Fruit fly (Drosophila melanogaster): ENCODE results near the gene CG7208.

Gene CG7208

dm6 chr3R:18215300-18215699 is 29.8 kb upstream of the CG7208 start (continued):
- TF ChIP-seq gem (tag; optimal IDR thresholded peaks at IDR 0.05), result no peak
- no peak for TF ChIP-seq Sox100B (GFP tag; optimal IDR thresholded peaks at IDR 0.05)
- peak; percentile 23 for TF ChIP-seq Bteb2 (GFP tag; optimal IDR thresholded peaks at IDR 0.05)
- TF ChIP-seq caup (GFP tag; optimal IDR thresholded peaks at IDR 0.05; ENCODE audit: severe bottlenecking), result peak; percentile 2
- TF ChIP-seq CG12391 (tag; optimal IDR thresholded peaks at IDR 0.05), result peak; percentile 41
- TF ChIP-seq CG10959 (GFP tag; IDR thresholded peaks at IDR 0.05), result no peak
- peak; percentile 58; the same call in 1 of the 4 replicates for TF ChIP-seq chinmo (GFP tag; IDR thresholded peaks at IDR 0.05; ENCODE audit: partially characterized antibody)
- TF ChIP-seq HLH3B (GFP tag; IDR thresholded peaks at IDR 0.05), result no peak
- TF ChIP-seq onecut (GFP tag; IDR thresholded peaks at IDR 0.05), result no peak
- TF ChIP-seq CG16813 (GFP tag; IDR thresholded peaks at IDR 0.05; ENCODE audit: partially characterized antibody), result peak; percentile 65
- TF ChIP-seq Chrac-16 (GFP tag; optimal IDR thresholded peaks at IDR 0.05), result peak; percentile 48
- TF ChIP-seq pzg (GFP tag; optimal IDR thresholded peaks at IDR 0.05), result peak; percentile 55
- no peak for TF ChIP-seq CG31224 (GFP tag; IDR thresholded peaks at IDR 0.05)
- TF ChIP-seq HmgZ (tag; optimal IDR thresholded peaks at IDR 0.05), result peak; percentile 46
- peak; percentile 33; the same call in 1 of the 2 replicates for TF ChIP-seq CG32767 (GFP tag; IDR thresholded peaks at IDR 0.05)
- no peak for TF ChIP-seq PHDP (tag; optimal IDR thresholded peaks at IDR 0.05)
- peak; percentile 10; the same call in 1 of the 2 replicates for TF ChIP-seq Atf6 (GFP tag; IDR thresholded peaks at IDR 0.05)
- peak; percentile 20 for TF ChIP-seq bcd (GFP tag; optimal IDR thresholded peaks at IDR 0.05)
- peak; percentile 37; the same call in 1 of the 3 replicates for TF ChIP-seq Dbx (GFP tag; IDR thresholded peaks at IDR 0.05)
- peak; percentile 59 for TF ChIP-seq CG30403 (GFP tag; optimal IDR thresholded peaks at IDR 0.05)
- no peak for TF ChIP-seq bowl (GFP tag; IDR thresholded peaks at IDR 0.05)
- TF ChIP-seq Ets97D (GFP tag; optimal IDR thresholded peaks at IDR 0.05), result peak; percentile 50
- TF ChIP-seq fu2 (GFP tag; optimal IDR thresholded peaks at IDR 0.05), result peak; percentile 33
- TF ChIP-seq Bdp1 (GFP tag; optimal IDR thresholded peaks at IDR 0.05), result no peak
- peak; percentile 25 for TF ChIP-seq CG33213 (GFP tag; optimal IDR thresholded peaks at IDR 0.05)
- peak; percentile 48; the same call in 1 of the 2 replicates for TF ChIP-seq CG14014 (GFP tag; IDR thresholded peaks at IDR 0.05)
- peak; percentile 17 for TF ChIP-seq Abd-B (GFP tag; optimal IDR thresholded peaks at IDR 0.05)
- peak; percentile 29 for TF ChIP-seq crc (GFP tag; optimal IDR thresholded peaks at IDR 0.05)
- peak; percentile 67 for TF ChIP-seq CG6791 (GFP tag; IDR thresholded peaks at IDR 0.05; ENCODE audit: partially characterized antibody)
- TF ChIP-seq CG3995 (GFP tag; optimal IDR thresholded peaks at IDR 0.05), result no peak
- TF ChIP-seq CG3847 (GFP tag; IDR thresholded peaks at IDR 0.05), result no peak
- no peak for TF ChIP-seq sob (GFP tag; IDR thresholded peaks at IDR 0.05)
- TF ChIP-seq CTCF (GFP tag; optimal IDR thresholded peaks at IDR 0.05), result no peak
- peak; percentile 40 for TF ChIP-seq Dip3 (GFP tag; optimal IDR thresholded peaks at IDR 0.05)
- TF ChIP-seq Meics (GFP tag; optimal IDR thresholded peaks at IDR 0.05), result peak; percentile 24
- no peak for TF ChIP-seq bsh (GFP tag; optimal IDR thresholded peaks at IDR 0.05)
- peak; percentile 72; the same call in 2 of the 3 replicates for TF ChIP-seq knrl (GFP tag; IDR thresholded peaks at IDR 0.05; ENCODE audit: partially characterized antibody)

dm6 chr3R:18208479-18208878 is 23.0 kb upstream of the CG7208 start, which contains the start of gene CG44158:
TSS of gene CG44158 (plus strand) at chr3R:18208779.
- TF ChIP-seq Ets65A (GFP tag) (peak; percentile 59), gt (GFP tag; IDR thresholded peaks at IDR 0.05) (no peak)

DNA sequence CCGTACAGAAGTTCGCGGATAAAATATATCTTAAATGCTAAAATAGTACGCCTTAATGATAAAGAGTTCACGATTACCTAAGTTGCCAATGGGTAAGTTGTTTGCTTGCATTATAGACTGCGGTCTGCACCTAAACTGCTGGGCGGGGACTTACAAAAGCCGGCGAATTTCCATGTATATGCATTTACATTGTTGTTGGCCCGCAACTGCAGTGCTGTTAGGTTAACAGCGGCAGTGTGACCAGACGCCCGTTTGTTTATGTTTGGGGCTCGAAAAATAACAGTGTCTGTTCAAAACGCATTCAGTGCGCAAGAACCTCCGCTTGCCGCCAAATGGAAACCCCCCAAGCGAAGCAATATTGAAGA is 14.4 kb upstream of the CG7208 start:
- TF ChIP-seq CG10431 (GFP tag; optimal IDR thresholded peaks at IDR 0.05) (peak; percentile 100), CG6254 (GFP tag; optimal IDR thresholded peaks at IDR 0.05) (no peak), trh (GFP tag; optimal IDR thresholded peaks at IDR 0.05) (no peak), CG17186 (GFP tag; optimal IDR thresholded peaks at IDR 0.05) (peak; percentile 37), so (GFP tag; IDR thresholded peaks at IDR 0.05) (no peak), stwl (tag; optimal IDR thresholded peaks at IDR 0.05) (peak; percentile 84), CG9797 (GFP tag; optimal IDR thresholded peaks at IDR 0.05) (peak; percentile 45), BEAF-32 (GFP tag; optimal IDR thresholded peaks at IDR 0.05) (peak; percentile 27), Nf-YC (tag; optimal IDR thresholded peaks at IDR 0.05) (no peak), D (optimal IDR thresholded peaks at IDR 0.05) (peak; percentile 6), D (GFP tag; optimal IDR thresholded peaks at IDR 0.05) (no peak), CG15696 (tag; optimal IDR thresholded peaks at IDR 0.05) (no peak), gfzf (GFP tag; optimal IDR thresholded peaks at IDR 0.05) (peak; percentile 57)
